Worm (Caenorhabditis elegans) whole organism, late embryonic: ENCODE data around the gene F42A10.6.

Experiments
- F13H6.1 ChIP-seq: sonication (generic microtip); optimal IDR thresholded peaks from 2 replicates; lab custom pipeline; 2016; ENCODE audit warnings: missing genetic modification characterization, missing compliant biosample characterization
- Y22D7AL.16 ChIP-seq: sonication (generic microtip); optimal IDR thresholded peaks from 2 replicates; lab custom pipeline; 2016; ENCODE audit warnings: missing genetic modification characterization, missing compliant biosample characterization
- ama-1 ChIP-seq: fragments of 150-350 bp; optimal IDR thresholded peaks from 2 replicates; lab custom pipeline; 2014
- ceh-19 ChIP-seq: fragments of 200-800 bp; sonication (Bioruptor generic); optimal IDR thresholded peaks from 2 replicates; lab custom pipeline; 2018; ENCODE audit warnings: mild to moderate bottlenecking, missing genetic modification characterization, missing compliant biosample characterization
- ceh-22 ChIP-seq: sonication (generic microtip); optimal IDR thresholded peaks from 2 replicates; lab custom pipeline; 2017; ENCODE audit warnings: missing biosample characterization, missing genetic modification characterization
- ceh-24 ChIP-seq: sonication (generic microtip); optimal IDR thresholded peaks from 2 replicates; lab custom pipeline; 2016; ENCODE audit warnings: mild to moderate bottlenecking, missing genetic modification characterization, missing compliant biosample characterization
- ceh-31 ChIP-seq: sonication (generic microtip); optimal IDR thresholded peaks from 2 replicates; lab custom pipeline; 2016; ENCODE audit warnings: missing genetic modification characterization, missing compliant biosample characterization
- ceh-34 ChIP-seq: sonication (generic microtip); optimal IDR thresholded peaks from 2 replicates; lab custom pipeline; 2016; ENCODE audit warnings: mild to moderate bottlenecking, missing genetic modification characterization, missing compliant biosample characterization
- ceh-48 ChIP-seq: sonication (generic microtip); optimal IDR thresholded peaks from 2 replicates; lab custom pipeline; 2016; ENCODE audit warnings: missing genetic modification characterization, inconsistent platforms, missing compliant biosample characterization
- ceh-9 ChIP-seq: sonication (generic microtip); optimal IDR thresholded peaks from 2 replicates; lab custom pipeline; 2016; ENCODE audit warnings: mild to moderate bottlenecking, missing genetic modification characterization, inconsistent platforms, missing compliant biosample characterization
- elt-2 ChIP-seq: sonication (generic microtip); optimal IDR thresholded peaks from 2 replicates; lab custom pipeline; 2016; ENCODE audit warnings: missing genetic modification reagents, missing genetic modification characterization, missing compliant biosample characterization
- ets-4 ChIP-seq: sonication (generic microtip); optimal IDR thresholded peaks from 2 replicates; lab custom pipeline; 2016; ENCODE audit warnings: missing genetic modification characterization, missing compliant biosample characterization
- eyg-1 ChIP-seq: sonication (generic microtip); optimal IDR thresholded peaks from 2 replicates; lab custom pipeline; 2016; ENCODE audit warnings: missing genotype, missing genetic modification characterization, missing compliant biosample characterization
- fax-1 ChIP-seq: sonication (generic microtip); optimal IDR thresholded peaks from 2 replicates; lab custom pipeline; 2016; ENCODE audit warnings: missing genotype, missing genetic modification characterization, missing compliant biosample characterization
- fkh-6 ChIP-seq: sonication (generic microtip); optimal IDR thresholded peaks from 2 replicates; lab custom pipeline; 2016; ENCODE audit warnings: missing genetic modification characterization, missing compliant biosample characterization
- hlh-13 ChIP-seq: fragments of 200-800 bp; sonication (Bioruptor generic); optimal IDR thresholded peaks from 2 replicates; lab custom pipeline; 2018; ENCODE audit warnings: mild to moderate bottlenecking, missing genetic modification characterization, missing compliant biosample characterization
- hlh-15 ChIP-seq: sonication (generic microtip); optimal IDR thresholded peaks from 2 replicates; lab custom pipeline; 2016; ENCODE audit warnings: missing genetic modification characterization, missing compliant biosample characterization
- hlh-6 ChIP-seq: sonication (generic microtip); optimal IDR thresholded peaks from 2 replicates; lab custom pipeline; 2016; ENCODE audit warnings: missing genotype, missing genetic modification characterization, missing compliant biosample characterization
- lim-6 ChIP-seq: sonication (generic microtip); optimal IDR thresholded peaks from 2 replicates; lab custom pipeline; 2016; ENCODE audit warnings: missing genetic modification characterization, missing compliant biosample characterization
- madf-2 ChIP-seq: sonication (generic microtip); optimal IDR thresholded peaks from 2 replicates; lab custom pipeline; 2017; ENCODE audit warnings: missing genetic modification characterization, missing compliant biosample characterization
- mec-3 ChIP-seq: sonication (generic microtip); optimal IDR thresholded peaks from 2 replicates; lab custom pipeline; 2016; ENCODE audit warnings: borderline replicate concordance, missing genetic modification characterization, missing compliant biosample characterization
- nhr-11 ChIP-seq: fragments of 150-350 bp; optimal IDR thresholded peaks from 2 replicates; lab custom pipeline; 2014; ENCODE audit warnings: missing biosample characterization, missing genetic modification characterization
- nhr-232 ChIP-seq: sonication (generic microtip); optimal IDR thresholded peaks from 2 replicates; lab custom pipeline; 2016; ENCODE audit warnings: missing genetic modification characterization, missing compliant biosample characterization
- pag-3 ChIP-seq: sonication (generic microtip); optimal IDR thresholded peaks from 2 replicates; lab custom pipeline; 2016; ENCODE audit warnings: missing compliant biosample characterization, missing genetic modification characterization, borderline replicate concordance
- pat-9 ChIP-seq: fragments of 200-800 bp; sonication (Bioruptor generic); optimal IDR thresholded peaks from 2 replicates; lab custom pipeline; 2018; ENCODE audit warnings: mild to moderate bottlenecking, missing genetic modification characterization, moderate library complexity, missing compliant biosample characterization
- pqm-1 ChIP-seq: sonication (generic microtip); optimal IDR thresholded peaks from 2 replicates; lab custom pipeline; 2016; ENCODE audit warnings: missing genetic modification characterization, missing compliant biosample characterization
- pros-1 ChIP-seq: fragments of 150-350 bp; optimal IDR thresholded peaks from 2 replicates; lab custom pipeline; 2014; ENCODE audit warnings: missing biosample characterization, missing genetic modification reagents, missing genetic modification characterization
- rnt-1 ChIP-seq: sonication (generic microtip); optimal IDR thresholded peaks from 2 replicates; lab custom pipeline; 2016; ENCODE audit warnings: missing genetic modification characterization, missing compliant biosample characterization
- sdc-2 ChIP-seq: sonication (generic microtip); optimal IDR thresholded peaks from 2 replicates; lab custom pipeline; 2016; ENCODE audit warnings: missing genotype, missing genetic modification characterization, missing compliant biosample characterization
- tbx-2 ChIP-seq: sonication (generic microtip); optimal IDR thresholded peaks from 2 replicates; lab custom pipeline; 2016; ENCODE audit warnings: missing genetic modification characterization, missing compliant biosample characterization
- tbx-7 ChIP-seq: sonication (generic microtip); optimal IDR thresholded peaks from 2 replicates; lab custom pipeline; 2016; ENCODE audit warnings: missing genotype, missing genetic modification characterization, missing compliant biosample characterization
- unc-3 ChIP-seq, 2 experiments: fragments of 200-800 bp in 1 of 2; sonication (Bioruptor generic) in 1 of 2; sonication (generic microtip) in 1 of 2; conservative IDR thresholded peaks in 1 of 2; optimal IDR thresholded peaks in 1 of 2; 2 replicates each; pipeline versions ENCODE4 v1.3.6 to Lab custom; 2016 to 2022; ENCODE audit warnings: missing compliant biosample characterization in 2 of 2, missing genetic modification characterization in 2 of 2, missing genetic modification reagents in 1 of 2
- zip-5 ChIP-seq: sonication (generic microtip); optimal IDR thresholded peaks from 2 replicates; lab custom pipeline; 2016; ENCODE audit warnings: missing genetic modification characterization, missing compliant biosample characterization
- ztf-16 ChIP-seq: sonication (generic microtip); optimal IDR thresholded peaks from 2 replicates; lab custom pipeline; 2017; ENCODE audit warnings: missing genetic modification characterization, missing compliant biosample characterization

F42A10.6 gene

ce11 chrIII:6170038-6170437, 6.6 kb downstream of the F42A10.6 start (continued):
- TF ChIP-seq ztf-16 (tag; lab: Kevin White, UChicago) (no peak), ama-1 (lab: Kevin White, UChicago) (no peak), ceh-48 (tag; lab: Kevin White, UChicago) (no peak), eyg-1 (no peak), hlh-13 (no peak), hlh-6 (tag; lab: Kevin White, UChicago) (no peak), ets-4 (no peak), mec-3 (no peak), F13H6.1 (tag; lab: Kevin White, UChicago) (no peak), pros-1 (no peak), ceh-24 (tag; lab: Kevin White, UChicago) (no peak), lim-6 (tag; lab: Kevin White, UChicago) (no peak), sdc-2 (tag; lab: Kevin White, UChicago) (no peak), rnt-1 (tag; lab: Kevin White, UChicago) (peak; percentile 42), ceh-31 (tag; lab: Kevin White, UChicago) (peak; percentile 31), ceh-34 (tag; lab: Kevin White, UChicago) (no peak), elt-2 (tag; lab: Kevin White, UChicago) (no peak)

ce11 chrIII:6168497-6169227, 8.0 kb downstream of the F42A10.6 start, which contains the start of gene efk-1:
Gene efk-1, minus strand, starts transcription at chrIII:6168547.
- TF ChIP-seq ceh-9 (no peak), pqm-1 (tag; lab: Kevin White, UChicago) (no peak), ceh-19 (GFP tag; lab: Kevin White, UChicago) (no peak)

- TF ChIP-seq zip-5: no peak
- no peak for TF ChIP-seq fkh-6
- no peak for TF ChIP-seq fax-1
- no peak for TF ChIP-seq hlh-15 (tag; lab: Kevin White, UChicago)
- no peak for TF ChIP-seq Y22D7AL.16
- no peak for TF ChIP-seq pat-9 (tag; lab: Kevin White, UChicago)
- no peak for TF ChIP-seq elt-2 (tag; lab: Kevin White, UChicago)
- no peak for TF ChIP-seq unc-3 (GFP tag; conservative IDR thresholded peaks at IDR 0.05; lab: Robert Waterston, UW)
- TF ChIP-seq unc-3 (tag; optimal IDR thresholded peaks at IDR 0.05; lab: Kevin White, UChicago): no peak
- no peak for TF ChIP-seq ets-4
- no peak for TF ChIP-seq nhr-11 (tag; lab: Kevin White, UChicago)
- no peak for TF ChIP-seq tbx-2 (tag; lab: Kevin White, UChicago)
- no peak for TF ChIP-seq ama-1 (lab: Kevin White, UChicago)
- TF ChIP-seq tbx-7 (tag; lab: Kevin White, UChicago): no peak
- TF ChIP-seq ceh-22 (tag; lab: Kevin White, UChicago): no peak
- TF ChIP-seq pros-1: no peak
- TF ChIP-seq madf-2 (tag; lab: Kevin White, UChicago): no peak
- TF ChIP-seq pag-3 (tag; lab: Kevin White, UChicago): no peak
- no peak for TF ChIP-seq ceh-24 (tag; lab: Kevin White, UChicago)
- no peak for TF ChIP-seq nhr-232
- no peak for TF ChIP-seq mec-3
Observed at ce11 chrIII:6166634-6167033, 10.0 kb downstream of the F42A10.6 start.

ce11 chrIII:6165240-6165639, 11.4 kb downstream of the F42A10.6 start:
- TF ChIP-seq ceh-22 (tag; lab: Kevin White, UChicago) (no peak), ztf-16 (tag; lab: Kevin White, UChicago) (no peak)
- TF ChIP-seq, all 69 proteins: peak for 0
